Worm (Caenorhabditis elegans) whole organism, L3 larva: ENCODE data around the gene C36E6.8.
A peak's percentile ranks its signal among the peaks of the same experiment; 100 is the strongest.

ENCODE experiments used
- R02D3.7 ChIP-seq: fragments of 150-350 bp; optimal IDR thresholded peaks from 2 replicates; lab custom pipeline; 2014; ENCODE audit warnings: missing biosample characterization, missing genetic modification characterization
- ZK546.5 ChIP-seq: sonication (generic microtip); optimal IDR thresholded peaks from 2 replicates; lab custom pipeline; 2017; ENCODE audit warnings: missing biosample characterization, missing genetic modification characterization
- ama-1 ChIP-seq: fragments of 150-350 bp; optimal IDR thresholded peaks from 2 replicates; lab custom pipeline; 2018
- ceh-16 ChIP-seq: sonication (generic microtip); optimal IDR thresholded peaks from 2 replicates; lab custom pipeline; 2017; ENCODE audit warnings: missing biosample characterization, missing genetic modification characterization
- ceh-28 ChIP-seq: fragments of 150-350 bp; optimal IDR thresholded peaks from 2 replicates; lab custom pipeline; 2014; ENCODE audit warnings: missing biosample characterization, missing genetic modification reagents, missing genetic modification characterization
- ceh-82 ChIP-seq: fragments of 150-350 bp; optimal IDR thresholded peaks from 2 replicates; lab custom pipeline; 2014; ENCODE audit warnings: missing biosample characterization, missing genetic modification characterization
- egl-27 ChIP-seq: sonication (generic microtip); optimal IDR thresholded peaks from 4 replicates; lab custom pipeline; 2017; ENCODE audit warnings: missing biosample characterization, missing genetic modification reagents, missing genetic modification characterization
- egl-5 ChIP-seq: fragments of 150-350 bp; optimal IDR thresholded peaks from 2 replicates; lab custom pipeline; 2017; ENCODE audit warnings: missing biosample characterization, missing genetic modification reagents, missing genetic modification characterization, inconsistent platforms
- elt-1 ChIP-seq: fragments of 150-350 bp; optimal IDR thresholded peaks from 2 replicates; lab custom pipeline; 2014; ENCODE audit warnings: missing biosample characterization, missing genetic modification characterization
- elt-2 ChIP-seq: sonication (generic microtip); optimal IDR thresholded peaks from 2 replicates; lab custom pipeline; 2016; ENCODE audit warnings: missing genetic modification reagents, mild to moderate bottlenecking, missing genetic modification characterization, missing compliant biosample characterization
- elt-3 ChIP-seq, 3 experiments: fragments of 150-350 bp in 1 of 3; sonication (generic microtip) in 2 of 3; optimal IDR thresholded peaks; 2 replicates in 2 of 3; 4 replicates in 1 of 3; lab custom pipeline; 2014 to 2017; ENCODE audit warnings: missing biosample characterization in 3 of 3, missing genetic modification characterization in 3 of 3
- fkh-10 ChIP-seq: sonication (generic microtip); optimal IDR thresholded peaks from 2 replicates; lab custom pipeline; 2017; ENCODE audit warnings: missing biosample characterization, missing genetic modification reagents, missing genetic modification characterization
- fkh-2 ChIP-seq: fragments of 150-350 bp; optimal IDR thresholded peaks from 2 replicates; lab custom pipeline; 2014; ENCODE audit warnings: missing biosample characterization, missing genetic modification reagents, missing genetic modification characterization
- fos-1 ChIP-seq: fragments of 150-350 bp; optimal IDR thresholded peaks from 2 replicates; lab custom pipeline; 2014; ENCODE audit warnings: missing biosample characterization, missing genetic modification characterization
- hmg-11 ChIP-seq: sonication (generic microtip); optimal IDR thresholded peaks from 2 replicates; lab custom pipeline; 2016; ENCODE audit warnings: missing genetic modification characterization, missing compliant biosample characterization
- jun-1 ChIP-seq: fragments of 150-350 bp; optimal IDR thresholded peaks from 2 replicates; lab custom pipeline; 2014; ENCODE audit warnings: missing biosample characterization, missing genetic modification reagents, missing genetic modification characterization
- lin-15B ChIP-seq: fragments of 150-350 bp; optimal IDR thresholded peaks from 2 replicates; lab custom pipeline; 2014; ENCODE audit warnings: missing biosample characterization, missing genetic modification characterization
- lin-39 ChIP-seq: fragments of 150-350 bp; optimal IDR thresholded peaks from 2 replicates; lab custom pipeline; 2018; ENCODE audit warnings: missing biosample characterization, missing genetic modification reagents, missing genetic modification characterization
- mdl-1 ChIP-seq: fragments of 150-350 bp; optimal IDR thresholded peaks from 2 replicates; lab custom pipeline; 2014; ENCODE audit warnings: missing biosample characterization, missing genetic modification characterization
- mml-1 ChIP-seq: fragments of 150-350 bp; sonication (generic microtip); optimal IDR thresholded peaks from 3 replicates; lab custom pipeline; 2014; ENCODE audit warnings: missing biosample characterization, missing genetic modification characterization
- nfya-1 ChIP-seq: sonication (generic microtip); optimal IDR thresholded peaks from 2 replicates; lab custom pipeline; 2017; ENCODE audit warnings: missing genetic modification characterization, mild to moderate bottlenecking, missing compliant biosample characterization, antibody characterized with exemption, moderate library complexity; ENCODE audit not compliant: insufficient read depth
- nhr-12 ChIP-seq: fragments of 150-350 bp; optimal IDR thresholded peaks from 2 replicates; lab custom pipeline; 2014; ENCODE audit warnings: missing biosample characterization, missing genetic modification characterization
- nhr-23 ChIP-seq: fragments of 150-350 bp; optimal IDR thresholded peaks from 2 replicates; lab custom pipeline; 2014; ENCODE audit warnings: missing biosample characterization, missing genetic modification reagents, missing genetic modification characterization
- nhr-25 ChIP-seq: sonication (generic microtip); optimal IDR thresholded peaks from 2 replicates; lab custom pipeline; 2017; ENCODE audit warnings: missing biosample characterization, missing genetic modification characterization
- nhr-28 ChIP-seq: fragments of 150-350 bp; optimal IDR thresholded peaks from 2 replicates; lab custom pipeline; 2014; ENCODE audit warnings: missing biosample characterization, missing genetic modification characterization
- nhr-43 ChIP-seq: sonication (generic microtip); optimal IDR thresholded peaks from 2 replicates; lab custom pipeline; 2016; ENCODE audit warnings: mild to moderate bottlenecking, missing genetic modification characterization, missing compliant biosample characterization; ENCODE audit not compliant: poor library complexity, severe bottlenecking
- nhr-67 ChIP-seq: fragments of 150-350 bp; optimal IDR thresholded peaks from 2 replicates; lab custom pipeline; 2014; ENCODE audit warnings: missing biosample characterization, missing genetic modification characterization
- nhr-76 ChIP-seq: fragments of 150-350 bp; sonication (generic microtip); optimal IDR thresholded peaks from 5 replicates; lab custom pipeline; 2014; ENCODE audit warnings: missing biosample characterization, missing genetic modification characterization
- nhr-77 ChIP-seq: fragments of 150-350 bp; optimal IDR thresholded peaks from 2 replicates; lab custom pipeline; 2014; ENCODE audit warnings: missing biosample characterization, missing genetic modification characterization
- pha-4 ChIP-seq: fragments of 150-350 bp; optimal IDR thresholded peaks from 2 replicates; lab custom pipeline; 2014; ENCODE audit warnings: missing biosample characterization, missing genetic modification reagents, missing genetic modification characterization
- pqm-1 ChIP-seq: fragments of 150-350 bp; optimal IDR thresholded peaks from 2 replicates; lab custom pipeline; 2017; ENCODE audit warnings: missing biosample characterization, missing genetic modification characterization, inconsistent platforms
- sea-2 ChIP-seq: fragments of 150-350 bp; sonication (generic microtip); optimal IDR thresholded peaks from 4 replicates; lab custom pipeline; 2014; ENCODE audit warnings: missing biosample characterization, missing genetic modification reagents, missing genetic modification characterization
- snpc-4 ChIP-seq: fragments of 150-350 bp; optimal IDR thresholded peaks from 2 replicates; lab custom pipeline; 2014; ENCODE audit warnings: missing biosample characterization, missing genetic modification characterization
- tbx-2 ChIP-seq: sonication (generic microtip); optimal IDR thresholded peaks from 2 replicates; lab custom pipeline; 2016; ENCODE audit warnings: mild to moderate bottlenecking, missing genetic modification characterization, missing compliant biosample characterization
- unc-39 ChIP-seq: sonication (generic microtip); optimal IDR thresholded peaks from 4 replicates; lab custom pipeline; 2017; ENCODE audit warnings: missing biosample characterization, missing genetic modification characterization
- unc-62 ChIP-seq: fragments of 150-350 bp; sonication (generic microtip); optimal IDR thresholded peaks from 4 replicates; lab custom pipeline; 2014; ENCODE audit warnings: missing biosample characterization, missing genetic modification reagents, missing genetic modification characterization
- zag-1 ChIP-seq: fragments of 150-350 bp; optimal IDR thresholded peaks from 2 replicates; lab custom pipeline; 2014; ENCODE audit warnings: missing biosample characterization, missing genetic modification characterization
- ztf-11 ChIP-seq: fragments of 150-350 bp; optimal IDR thresholded peaks from 2 replicates; lab custom pipeline; 2014; ENCODE audit warnings: missing biosample characterization, missing genetic modification characterization
- ztf-4 ChIP-seq: fragments of 150-350 bp; optimal IDR thresholded peaks from 2 replicates; lab custom pipeline; 2014; ENCODE audit warnings: missing biosample characterization, missing genetic modification characterization

Gene C36E6.8

ce11 chrX:17471703-17472102 lies 33.2 kb downstream of the C36E6.8 start:
- no peak for TF ChIP-seq tbx-2
- TF ChIP-seq ceh-16 (tag; lab: Kevin White, UChicago), result no peak
- TF ChIP-seq nhr-28 (tag; lab: Kevin White, UChicago), result no peak
- TF ChIP-seq lin-15B (tag; lab: Kevin White, UChicago), result no peak
- TF ChIP-seq ama-1 (lab: Kevin White, UChicago), result no peak
- TF ChIP-seq unc-39, result no peak
- TF ChIP-seq nhr-25 (tag; lab: Kevin White, UChicago), result no peak
- no peak for TF ChIP-seq sea-2 (GFP tag; lab: Kevin White, UChicago)
- TF ChIP-seq nhr-77 (tag; lab: Kevin White, UChicago), result no peak
- TF ChIP-seq elt-3 (tag; optimal IDR thresholded peaks at IDR 0.05; lab: Kevin White, UChicago), result no peak
- TF ChIP-seq ztf-4, result no peak
- TF ChIP-seq elt-2 (tag; lab: Kevin White, UChicago), result peak; percentile 95
- TF ChIP-seq mdl-1 (tag; lab: Kevin White, UChicago), result no peak
- TF ChIP-seq mml-1 (tag; lab: Kevin White, UChicago), result no peak
- no peak for TF ChIP-seq ZK546.5
- TF ChIP-seq fos-1 (tag; lab: Kevin White, UChicago), result no peak
- TF ChIP-seq fkh-10 (GFP tag; lab: Kevin White, UChicago), result no peak
- TF ChIP-seq nfya-1 (tag; lab: Kevin White, UChicago), result no peak
- TF ChIP-seq zag-1, result no peak
- peak; percentile 87 for TF ChIP-seq jun-1 (tag; lab: Kevin White, UChicago)
- no peak for TF ChIP-seq ceh-28 (tag; lab: Kevin White, UChicago)
- no peak for TF ChIP-seq unc-62 (GFP tag; lab: Kevin White, UChicago)
- TF ChIP-seq hmg-11 (tag; lab: Kevin White, UChicago), result no peak
- no peak for TF ChIP-seq egl-5 (tag; lab: Kevin White, UChicago)
- TF ChIP-seq pha-4, result peak; percentile 68
- peak; percentile 87 for TF ChIP-seq pqm-1 (tag; lab: Kevin White, UChicago)
- TF ChIP-seq R02D3.7 (tag; lab: Kevin White, UChicago), result no peak
- TF ChIP-seq nhr-67 (tag; lab: Kevin White, UChicago), result no peak

- TF ChIP-seq unc-62 (GFP tag; lab: Kevin White, UChicago) (no peak), elt-2 (tag; lab: Kevin White, UChicago) (peak; percentile 79), ztf-11 (tag; lab: Kevin White, UChicago) (no peak), elt-1 (tag; lab: Kevin White, UChicago) (no peak), snpc-4 (tag; lab: Kevin White, UChicago) (no peak), nhr-25 (tag; lab: Kevin White, UChicago) (no peak), pqm-1 (tag; lab: Kevin White, UChicago) (peak; percentile 74), ztf-4 (no peak), nhr-43 (tag; lab: Kevin White, UChicago) (no peak), sea-2 (GFP tag; lab: Kevin White, UChicago) (no peak)
These were observed 34.4 kb downstream of the C36E6.8 start for ce11 chrX:17472917-17473316.

- peak; percentile 53 for TF ChIP-seq elt-2 (tag; lab: Kevin White, UChicago)
- no peak for TF ChIP-seq elt-3 (tag; optimal IDR thresholded peaks at IDR 0.05; lab: Kevin White, UChicago)
- TF ChIP-seq fkh-2 (tag; lab: Kevin White, UChicago), result no peak
- TF ChIP-seq ceh-82 (tag; lab: Kevin White, UChicago), result no peak
- TF ChIP-seq nhr-67 (tag; lab: Kevin White, UChicago), result no peak
- TF ChIP-seq nhr-76 (tag; lab: Kevin White, UChicago), result no peak
- TF ChIP-seq elt-1 (tag; lab: Kevin White, UChicago), result peak; percentile 9
- TF ChIP-seq ztf-4, result no peak
- no peak for TF ChIP-seq egl-27
- no peak for TF ChIP-seq nhr-12 (tag; lab: Kevin White, UChicago)
- no peak for TF ChIP-seq mdl-1 (tag; lab: Kevin White, UChicago)
- TF ChIP-seq ama-1 (lab: Kevin White, UChicago), result no peak
- no peak for TF ChIP-seq snpc-4 (tag; lab: Kevin White, UChicago)
- TF ChIP-seq nhr-23 (tag; lab: Kevin White, UChicago), result no peak
- peak; percentile 2 for TF ChIP-seq lin-39 (tag; lab: Kevin White, UChicago)
- TF ChIP-seq pqm-1 (tag; lab: Kevin White, UChicago), result no peak
- TF ChIP-seq egl-5 (tag; lab: Kevin White, UChicago), result no peak
- no peak for TF ChIP-seq R02D3.7 (tag; lab: Kevin White, UChicago)
- TF ChIP-seq ztf-11 (tag; lab: Kevin White, UChicago), result no peak
- TF ChIP-seq nhr-25 (tag; lab: Kevin White, UChicago), result peak; percentile 10
- peak; percentile 23 for TF ChIP-seq pha-4
- TF ChIP-seq, all 47 proteins: peak for 5
These were observed 36.2 kb downstream of the C36E6.8 start, which contains the start of gene tps-1 for ce11 chrX:17474521-17475170. Gene tps-1, minus strand, starts transcription at chrX:17474534.
